Fruit fly (Drosophila melanogaster) whole organism, embryonic: ENCODE measurements around the gene chrb.

Source experiments
- C15 ChIP-seq: fragments of 200-800 bp; sonication (Bioruptor generic); IDR thresholded peaks from 3 replicates; pipeline ENCODE4 v1.3.6; 2022; ENCODE audit warnings: missing biosample characterization, missing genetic modification characterization
- CG10209 ChIP-seq: fragments of 200-800 bp; sonication (Bioruptor generic); optimal IDR thresholded peaks from 3 replicates; lab custom pipeline; 2017; ENCODE audit warnings: missing biosample characterization, mild to moderate bottlenecking, missing genetic modification characterization, missing genetic modification reagents
- CG10565 ChIP-seq: fragments of 200-800 bp; sonication (Bioruptor generic); optimal IDR thresholded peaks from 3 replicates; lab custom pipeline; 2016; ENCODE audit warnings: missing biosample characterization, mild to moderate bottlenecking, missing genetic modification characterization
- CG10959 ChIP-seq: fragments of 200-800 bp; sonication (Bioruptor generic); IDR thresholded peaks from 2 replicates; pipeline ENCODE4 v1.3.6; 2022; ENCODE audit warnings: missing biosample characterization, missing genetic modification characterization
- CG11504 ChIP-seq: fragments of 200-800 bp; sonication (Bioruptor generic); optimal IDR thresholded peaks from 3 replicates; lab custom pipeline; 2019; ENCODE audit warnings: missing biosample characterization, mild to moderate bottlenecking, missing genetic modification characterization, moderate library complexity
- CG12071 ChIP-seq: fragments of 200-800 bp; sonication (Bioruptor generic); optimal IDR thresholded peaks from 3 replicates; lab custom pipeline; 2018; ENCODE audit warnings: missing biosample characterization, mild to moderate bottlenecking, missing genetic modification characterization
- CG12219 ChIP-seq: fragments of 200-800 bp; sonication (Bioruptor generic); optimal IDR thresholded peaks from 3 replicates; lab custom pipeline; 2018; ENCODE audit warnings: missing biosample characterization, mild to moderate bottlenecking, missing genetic modification characterization
- CG13894 ChIP-seq: fragments of 200-800 bp; sonication (Bioruptor generic); optimal IDR thresholded peaks from 3 replicates; lab custom pipeline; 2018; ENCODE audit warnings: missing biosample characterization, mild to moderate bottlenecking, missing genetic modification characterization, moderate library complexity
- CG1647 ChIP-seq: fragments of 200-800 bp; sonication (Bioruptor generic); optimal IDR thresholded peaks from 3 replicates; lab custom pipeline; 2016; ENCODE audit warnings: missing biosample characterization, missing genetic modification characterization
- CG18262 ChIP-seq: fragments of 200-800 bp; optimal IDR thresholded peaks from 3 replicates; lab custom pipeline; 2019; ENCODE audit warnings: missing biosample characterization, mild to moderate bottlenecking, missing genetic modification characterization, moderate library complexity
- CG2120 ChIP-seq: fragments of 200-800 bp; sonication (Bioruptor generic); optimal IDR thresholded peaks from 3 replicates; lab custom pipeline; 2016; ENCODE audit warnings: missing biosample characterization, missing genetic modification characterization
- CG2129 ChIP-seq: fragments of 200-800 bp; sonication (Bioruptor generic); IDR thresholded peaks from 2 replicates; pipeline ENCODE4 v1.3.6; 2022; ENCODE audit warnings: missing biosample characterization, missing genetic modification characterization; ENCODE audit not compliant: partially characterized antibody
- CG2875 ChIP-seq: fragments of 200-800 bp; sonication (Bioruptor generic); optimal IDR thresholded peaks from 2 replicates; lab custom pipeline; 2017; ENCODE audit warnings: missing biosample characterization, mild to moderate bottlenecking, missing genetic modification characterization, missing genetic modification reagents
- CG30431 ChIP-seq: fragments of 200-800 bp; sonication (Bioruptor generic); optimal IDR thresholded peaks from 2 replicates; lab custom pipeline; 2017; ENCODE audit warnings: missing biosample characterization, missing genetic modification characterization
- CG3065 ChIP-seq: fragments of 200-800 bp; sonication (Bioruptor generic); optimal IDR thresholded peaks from 2 replicates; lab custom pipeline; 2016; ENCODE audit warnings: missing biosample characterization, missing genetic modification characterization
- CG3407 ChIP-seq: fragments of 200-800 bp; sonication (Bioruptor generic); optimal IDR thresholded peaks from 2 replicates; lab custom pipeline; 2018; ENCODE audit warnings: missing biosample characterization, mild to moderate bottlenecking, missing genetic modification characterization
- CG6254 ChIP-seq: fragments of 200-800 bp; sonication (Bioruptor generic); optimal IDR thresholded peaks from 3 replicates; lab custom pipeline; 2017; ENCODE audit warnings: mild to moderate bottlenecking, missing biosample characterization, missing genetic modification reagents, missing genetic modification characterization
- CG8478 ChIP-seq: fragments of >200 bp; optimal IDR thresholded peaks from 2 replicates; lab custom pipeline; 2018
- CG8944 ChIP-seq: fragments of 200-800 bp; sonication (Bioruptor generic); optimal IDR thresholded peaks from 3 replicates; lab custom pipeline; 2016; ENCODE audit warnings: missing biosample characterization, missing genetic modification characterization
- CTCF ChIP-seq: fragments of 200-800 bp; sonication (Bioruptor generic); optimal IDR thresholded peaks from 2 replicates; lab custom pipeline; 2017; ENCODE audit warnings: missing biosample characterization, mild to moderate bottlenecking, missing genetic modification characterization, moderate library complexity
- Doc2 ChIP-seq: fragments of 200-800 bp; sonication (Bioruptor generic); IDR thresholded peaks from 2 replicates; pipeline ENCODE4 v1.3.6; 2022; ENCODE audit warnings: missing biosample characterization, missing genetic modification characterization
- H2.0 ChIP-seq: fragments of 200-800 bp; sonication (Bioruptor generic); IDR thresholded peaks from 2 replicates; pipeline ENCODE4 v1.3.6; 2022; ENCODE audit warnings: missing biosample characterization, missing genetic modification characterization
- Hey ChIP-seq: fragments of 200-800 bp; sonication (Bioruptor generic); optimal IDR thresholded peaks from 3 replicates; lab custom pipeline; 2018; ENCODE audit warnings: missing biosample characterization, mild to moderate bottlenecking, missing genetic modification characterization
- Hr3 ChIP-seq: fragments of 200-800 bp; sonication (Bioruptor generic); optimal IDR thresholded peaks from 3 replicates; lab custom pipeline; 2016; ENCODE audit warnings: missing biosample characterization, missing genetic modification characterization
- Hr51 ChIP-seq, 2 experiments: fragments of 200-800 bp; sonication (Bioruptor generic); optimal IDR thresholded peaks; 2 replicates in 1 of 2; 3 replicates in 1 of 2; lab custom pipeline; 2016 to 2018; ENCODE audit warnings: missing biosample characterization in 2 of 2, missing genetic modification characterization in 2 of 2, mild to moderate bottlenecking in 1 of 2, moderate library complexity in 1 of 2
- Mes4 ChIP-seq: fragments of 200-800 bp; sonication (Bioruptor generic); optimal IDR thresholded peaks from 2 replicates; lab custom pipeline; 2016; ENCODE audit warnings: missing biosample characterization, missing genetic modification characterization
- NC2α ChIP-seq: fragments of 200-800 bp; sonication (Bioruptor generic); optimal IDR thresholded peaks from 2 replicates; lab custom pipeline; 2016; ENCODE audit warnings: missing biosample characterization, missing genetic modification characterization
- Ptx1 ChIP-seq: fragments of 200-800 bp; sonication (Bioruptor generic); IDR thresholded peaks from 2 replicates; pipeline ENCODE4 v1.3.6; 2022; ENCODE audit warnings: missing biosample characterization, missing genetic modification characterization
- ara ChIP-seq: fragments of 200-800 bp; sonication (Bioruptor generic); IDR thresholded peaks from 2 replicates; pipeline ENCODE4 v1.3.6; 2022; ENCODE audit warnings: missing biosample characterization, missing genetic modification characterization
- btn ChIP-seq: fragments of 200-800 bp; sonication (Bioruptor generic); optimal IDR thresholded peaks from 2 replicates; lab custom pipeline; 2016; ENCODE audit warnings: missing biosample characterization, missing genetic modification characterization
- chinmo ChIP-seq: fragments of 200-800 bp; sonication (Bioruptor generic); IDR thresholded peaks from 4 replicates; pipeline ENCODE4 v1.3.6; 2022; ENCODE audit warnings: missing biosample characterization, missing genetic modification characterization; ENCODE audit not compliant: partially characterized antibody
- danr ChIP-seq: fragments of 200-800 bp; sonication (Bioruptor generic); IDR thresholded peaks from 2 replicates; pipeline ENCODE4 v1.3.6; 2022; ENCODE audit warnings: missing biosample characterization, missing genetic modification characterization
- ewg ChIP-seq: fragments of 200-800 bp; sonication (Bioruptor generic); optimal IDR thresholded peaks from 3 replicates; lab custom pipeline; 2017; ENCODE audit warnings: mild to moderate bottlenecking, missing biosample characterization, missing genetic modification reagents, missing genetic modification characterization
- fd64A ChIP-seq: fragments of 200-800 bp; sonication (Bioruptor generic); optimal IDR thresholded peaks from 3 replicates; lab custom pipeline; 2018; ENCODE audit warnings: missing biosample characterization, mild to moderate bottlenecking, missing genetic modification characterization
- gce ChIP-seq: fragments of 200-800 bp; sonication (Bioruptor generic); IDR thresholded peaks from 3 replicates; pipeline ENCODE4 v1.3.6; 2022; ENCODE audit warnings: missing biosample characterization, missing genetic modification characterization
- kah ChIP-seq: fragments of 200-800 bp; sonication (Bioruptor generic); optimal IDR thresholded peaks from 2 replicates; lab custom pipeline; 2018; ENCODE audit warnings: missing biosample characterization, mild to moderate bottlenecking, missing genetic modification characterization
- kay ChIP-seq: fragments of 200-800 bp; sonication (Bioruptor generic); optimal IDR thresholded peaks from 2 replicates; lab custom pipeline; 2016; ENCODE audit warnings: missing biosample characterization, missing genetic modification characterization
- mirr ChIP-seq: fragments of 200-800 bp; sonication (Bioruptor generic); optimal IDR thresholded peaks from 3 replicates; lab custom pipeline; 2018; ENCODE audit warnings: missing biosample characterization, mild to moderate bottlenecking, missing genetic modification characterization
- mld ChIP-seq: fragments of 200-800 bp; sonication (Bioruptor generic); IDR thresholded peaks from 3 replicates; pipeline ENCODE4 v1.3.6; 2022; ENCODE audit warnings: missing biosample characterization, missing genetic modification characterization; ENCODE audit not compliant: partially characterized antibody
- pb ChIP-seq: fragments of 200-800 bp; sonication (Bioruptor generic); optimal IDR thresholded peaks from 3 replicates; lab custom pipeline; 2016; ENCODE audit warnings: missing biosample characterization, missing genetic modification characterization
- ranshi ChIP-seq: fragments of 200-800 bp; sonication (Bioruptor generic); IDR thresholded peaks from 2 replicates; pipeline ENCODE4 v1.3.6; 2022; ENCODE audit warnings: missing biosample characterization, missing genetic modification characterization
- sima ChIP-seq: fragments of 200-800 bp; sonication (Bioruptor generic); optimal IDR thresholded peaks from 2 replicates; lab custom pipeline; 2016; ENCODE audit warnings: missing biosample characterization, missing genetic modification characterization
- slbo ChIP-seq: fragments of 200-800 bp; sonication (Bioruptor generic); IDR thresholded peaks from 2 replicates; pipeline ENCODE4 v1.3.6; 2022; ENCODE audit warnings: missing biosample characterization, missing genetic modification characterization
- ssp ChIP-seq: fragments of 200-800 bp; sonication (Bioruptor generic); IDR thresholded peaks from 2 replicates; pipeline ENCODE4 v1.3.6; 2022; ENCODE audit warnings: missing biosample characterization, missing genetic modification characterization
- stwl ChIP-seq: fragments of 200-800 bp; sonication (Bioruptor generic); optimal IDR thresholded peaks from 3 replicates; lab custom pipeline; 2018; ENCODE audit warnings: missing biosample characterization, mild to moderate bottlenecking, missing genetic modification characterization, moderate library complexity
- tgo ChIP-seq: fragments of 200-800 bp; sonication (Bioruptor generic); IDR thresholded peaks from 3 replicates; pipeline ENCODE4 v1.3.6; 2022; ENCODE audit warnings: missing biosample characterization, missing genetic modification characterization
- toy ChIP-seq: fragments of 200-800 bp; sonication (Bioruptor generic); IDR thresholded peaks from 2 replicates; pipeline ENCODE4 v1.3.6; 2022; ENCODE audit warnings: missing biosample characterization, missing genetic modification characterization
- vnd ChIP-seq: fragments of 200-800 bp; sonication (Bioruptor generic); IDR thresholded peaks from 3 replicates; pipeline ENCODE4 v1.3.6; 2022; ENCODE audit warnings: missing biosample characterization, missing genetic modification characterization; ENCODE audit not compliant: partially characterized antibody
- yki ChIP-seq: fragments of >200 bp; optimal IDR thresholded peaks from 3 replicates; lab custom pipeline; 2018
- zen ChIP-seq: fragments of 200-800 bp; sonication (Bioruptor generic); optimal IDR thresholded peaks from 3 replicates; lab custom pipeline; 2018; ENCODE audit warnings: missing biosample characterization, mild to moderate bottlenecking, missing genetic modification characterization, moderate library complexity
- zf30C ChIP-seq: fragments of 200-800 bp; sonication (Bioruptor generic); optimal IDR thresholded peaks from 3 replicates; lab custom pipeline; 2018; ENCODE audit warnings: missing biosample characterization, mild to moderate bottlenecking, missing genetic modification characterization

The chrb gene

DNA sequence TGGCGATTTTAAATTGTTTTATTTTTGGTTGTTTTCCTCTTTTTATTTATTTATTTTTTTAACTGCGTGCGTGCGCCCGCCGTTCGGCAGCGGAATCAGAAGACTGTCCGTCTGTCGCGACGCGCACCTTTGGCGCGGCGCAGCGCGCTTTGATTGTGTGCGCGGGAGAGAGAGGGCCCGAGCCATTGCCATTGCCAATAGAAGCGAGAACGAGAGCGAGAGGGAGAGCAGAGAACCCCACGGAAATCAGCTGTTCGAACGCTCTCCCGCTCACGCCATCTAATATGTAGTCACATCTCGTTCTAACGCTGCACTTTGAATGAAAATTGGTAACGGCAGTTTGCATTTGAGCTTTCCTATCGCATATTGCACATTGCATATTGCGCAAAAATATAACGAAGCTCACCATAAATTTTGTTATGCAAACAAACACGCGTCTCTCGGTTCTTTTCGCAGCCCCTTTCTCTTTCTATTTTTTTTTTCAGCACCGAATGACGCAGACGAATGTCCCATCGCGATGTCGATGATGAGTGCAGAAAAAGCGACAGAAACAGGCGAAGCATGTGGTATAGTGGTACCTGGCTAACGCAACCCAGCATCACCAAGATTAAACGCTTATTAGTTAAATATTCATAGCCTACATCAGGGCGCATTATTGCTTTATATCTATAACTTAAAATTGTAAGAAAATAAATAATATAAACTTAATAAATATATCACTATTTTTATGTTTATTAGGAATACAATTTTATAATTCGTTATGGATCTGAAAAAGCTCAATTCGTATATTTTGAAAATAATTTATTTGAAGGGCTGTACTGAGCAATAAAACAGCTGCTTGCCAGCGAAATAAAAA is 47.3 kb downstream of the chrb start (continued):
- TF ChIP-seq ssp (GFP tag; lab: Robert Waterston, UW): no peak
- TF ChIP-seq CG10209: peak; percentile 12
- no peak for TF ChIP-seq CG1647 (GFP tag; lab: Kevin White, UChicago)
- no peak for TF ChIP-seq CTCF (GFP tag; lab: Kevin White, UChicago)
- TF ChIP-seq NC2α (GFP tag; lab: Kevin White, UChicago): no peak
- TF ChIP-seq sima (GFP tag; lab: Kevin White, UChicago): no peak
- no peak for TF ChIP-seq Hr3 (GFP tag; lab: Kevin White, UChicago)
- peak; percentile 32; the same call in 1 of the 2 replicates for TF ChIP-seq ranshi (GFP tag; lab: Robert Waterston, UW)
- no peak for TF ChIP-seq CG6254 (GFP tag; lab: Kevin White, UChicago)
- TF ChIP-seq btn: no peak
- no peak for TF ChIP-seq CG10565 (GFP tag; lab: Kevin White, UChicago)
- no peak for TF ChIP-seq Doc2 (GFP tag; lab: Robert Waterston, UW)
- TF ChIP-seq CG2120 (GFP tag; lab: Kevin White, UChicago): no peak
- TF ChIP-seq CG2875 (GFP tag; lab: Kevin White, UChicago): no peak
- TF ChIP-seq CG30431: no peak
- no peak for TF ChIP-seq ewg (GFP tag; lab: Kevin White, UChicago)
- no peak for TF ChIP-seq CG3065
- TF ChIP-seq chinmo (GFP tag; lab: Robert Waterston, UW): peak; percentile 96
- TF ChIP-seq kah: no peak
- TF ChIP-seq Mes4 (GFP tag; lab: Kevin White, UChicago): no peak
- TF ChIP-seq CG13894 (tag; lab: Kevin White, UChicago): no peak
- no peak for TF ChIP-seq gce (GFP tag; lab: Robert Waterston, UW)
- peak; percentile 50; the same call in 1 of the 2 replicates for TF ChIP-seq slbo (GFP tag; lab: Robert Waterston, UW)
- no peak for TF ChIP-seq toy
- no peak for TF ChIP-seq CG18262 (tag; lab: Kevin White, UChicago)
- no peak for TF ChIP-seq zen
- no peak for TF ChIP-seq yki (lab: Kevin White, UChicago)
- TF ChIP-seq CG10959 (GFP tag; lab: Robert Waterston, UW): no peak
- no peak for TF ChIP-seq zf30C (GFP tag; lab: Kevin White, UChicago)
- no peak for TF ChIP-seq Hey (tag; lab: Kevin White, UChicago)
- peak; percentile 31; the same call in 1 of the 2 replicates for TF ChIP-seq Ptx1 (GFP tag; lab: Robert Waterston, UW)
- TF ChIP-seq CG8478: no peak
- no peak for TF ChIP-seq CG12071
- no peak for TF ChIP-seq pb (GFP tag; lab: Kevin White, UChicago)
- TF ChIP-seq C15 (GFP tag; lab: Robert Waterston, UW): no peak
- no peak for TF ChIP-seq CG12219 (GFP tag; lab: Kevin White, UChicago)
- TF ChIP-seq CG11504: peak; percentile 17
- TF ChIP-seq vnd (GFP tag; lab: Robert Waterston, UW): no peak
- TF ChIP-seq kay (GFP tag; lab: Kevin White, UChicago): no peak
- no peak for TF ChIP-seq danr (GFP tag; lab: Robert Waterston, UW)
- TF ChIP-seq H2.0: no peak
- TF ChIP-seq mirr (GFP tag; lab: Kevin White, UChicago): no peak
- TF ChIP-seq Hr51 (GFP tag; optimal IDR thresholded peaks at IDR 0.05; lab: Kevin White, UChicago): peak in 1 of 2 experiments; percentile 63
- no peak for TF ChIP-seq mld
- no peak for TF ChIP-seq CG8944 (GFP tag; lab: Kevin White, UChicago)
- TF ChIP-seq fd64A (GFP tag; lab: Kevin White, UChicago): no peak
- TF ChIP-seq CG2129 (GFP tag; lab: Robert Waterston, UW): no peak
- TF ChIP-seq tgo (GFP tag; lab: Robert Waterston, UW): 0 out of 3 replicates have a peak, but pooled peaks have one; percentile 25
- TF ChIP-seq ara (GFP tag; lab: Robert Waterston, UW): no peak
- peak; percentile 7 for TF ChIP-seq stwl (tag; lab: Kevin White, UChicago)
- no peak for TF ChIP-seq CG3407 (GFP tag; lab: Kevin White, UChicago)
